Worm (Caenorhabditis elegans) whole organism, young adult: ENCODE data around the gene skpt-1.

ENCODE experiments used
- B0035.1 ChIP-seq: sonication (generic microtip); optimal IDR thresholded peaks from 2 replicates; lab custom pipeline; 2016; ENCODE audit warnings: missing genetic modification characterization, mild to moderate bottlenecking, missing compliant biosample characterization, missing genotype, missing genetic modification reagents
- C17E4.6 ChIP-seq: fragments of 200-800 bp; sonication (Bioruptor generic); IDR thresholded peaks from 2 replicates; pipeline ENCODE4 v1.3.6; 2022; ENCODE audit warnings: missing genetic modification reagents, missing genetic modification characterization, missing compliant biosample characterization
- D2030.7 ChIP-seq: fragments of 200-800 bp; sonication (Bioruptor generic); IDR thresholded peaks from 2 replicates; pipeline ENCODE4 v1.3.6; 2022; ENCODE audit warnings: missing genetic modification reagents, missing genetic modification characterization, missing compliant biosample characterization
- F33H1.4 ChIP-seq: fragments of 200-800 bp; sonication (Bioruptor generic); IDR thresholded peaks from 2 replicates; pipeline ENCODE4 v1.3.6; 2022; ENCODE audit warnings: missing genetic modification reagents, missing genetic modification characterization, missing compliant biosample characterization
- F49E8.2 ChIP-seq: sonication (generic microtip); optimal IDR thresholded peaks from 3 replicates; lab custom pipeline; 2017; ENCODE audit warnings: missing genetic modification characterization, mild to moderate bottlenecking, missing compliant biosample characterization, antibody characterized with exemption, moderate library complexity; ENCODE audit not compliant: insufficient read depth
- F57A8.1 ChIP-seq: fragments of 200-800 bp; sonication (Bioruptor generic); optimal IDR thresholded peaks from 2 replicates; lab custom pipeline; 2018; ENCODE audit warnings: mild to moderate bottlenecking, missing genetic modification characterization, moderate library complexity, missing compliant biosample characterization
- Y53G8AR.9 ChIP-seq: fragments of 200-800 bp; sonication (Bioruptor generic); conservative IDR thresholded peaks from 2 replicates; pipeline ENCODE4 v1.3.6; 2022; ENCODE audit warnings: missing genetic modification reagents, missing genetic modification characterization, missing compliant biosample characterization
- Y95B8A.8 ChIP-seq: fragments of 200-800 bp; sonication (Bioruptor generic); IDR thresholded peaks from 2 replicates; pipeline ENCODE4 v1.3.6; 2022; ENCODE audit warnings: missing genetic modification reagents, missing genetic modification characterization, missing compliant biosample characterization
- aptf-2 ChIP-seq: fragments of 200-800 bp; sonication (Bioruptor generic); conservative IDR thresholded peaks from 2 replicates; pipeline ENCODE4 v1.3.6; 2022; ENCODE audit warnings: missing genetic modification reagents, missing genetic modification characterization, missing compliant biosample characterization
- aptf-3 ChIP-seq: fragments of 200-800 bp; sonication (Bioruptor generic); IDR thresholded peaks from 2 replicates; pipeline ENCODE4 v1.3.6; 2022; ENCODE audit warnings: missing genetic modification characterization, missing compliant biosample characterization
- attf-3 ChIP-seq: fragments of 200-800 bp; sonication (Bioruptor generic); conservative IDR thresholded peaks from 2 replicates; pipeline ENCODE4 v1.3.6; 2022; ENCODE audit warnings: missing genetic modification reagents, missing genetic modification characterization, missing compliant biosample characterization
- ceh-100 ChIP-seq: fragments of 200-800 bp; sonication (Bioruptor generic); IDR thresholded peaks from 2 replicates; pipeline ENCODE4 v1.3.6; 2022; ENCODE audit warnings: missing genetic modification reagents, missing genetic modification characterization, missing compliant biosample characterization
- ceh-58 ChIP-seq: fragments of 200-800 bp; sonication (Bioruptor generic); IDR thresholded peaks from 2 replicates; pipeline ENCODE4 v1.3.6; 2022; ENCODE audit warnings: missing genetic modification characterization, missing compliant biosample characterization
- ceh-79 ChIP-seq: sonication (generic microtip); optimal IDR thresholded peaks from 2 replicates; lab custom pipeline; 2017; ENCODE audit warnings: mild to moderate bottlenecking, missing genetic modification characterization, missing compliant biosample characterization
- ceh-91 ChIP-seq: fragments of 200-800 bp; sonication (Bioruptor generic); IDR thresholded peaks from 2 replicates; pipeline ENCODE4 v1.3.6; 2022; ENCODE audit warnings: missing genetic modification reagents, missing genetic modification characterization, missing compliant biosample characterization
- chd-7 ChIP-seq: sonication (generic microtip); optimal IDR thresholded peaks from 2 replicates; lab custom pipeline; 2016; ENCODE audit warnings: mild to moderate bottlenecking, missing genetic modification characterization, moderate library complexity, missing compliant biosample characterization
- die-1 ChIP-seq: sonication (generic microtip); optimal IDR thresholded peaks from 2 replicates; lab custom pipeline; 2016; ENCODE audit warnings: missing genotype, mild to moderate bottlenecking, missing genetic modification characterization, missing compliant biosample characterization
- dox-1 ChIP-seq: fragments of 200-800 bp; sonication (Bioruptor generic); IDR thresholded peaks from 2 replicates; pipeline ENCODE4 v1.3.6; 2022; ENCODE audit warnings: missing genetic modification reagents, missing genetic modification characterization, missing compliant biosample characterization
- dpff-1 ChIP-seq: sonication (generic microtip); optimal IDR thresholded peaks from 2 replicates; lab custom pipeline; 2017; ENCODE audit warnings: mild to moderate bottlenecking, missing genetic modification characterization, missing compliant biosample characterization
- dpl-1 ChIP-seq: fragments of 150-350 bp; optimal IDR thresholded peaks from 2 replicates; lab custom pipeline; 2014; ENCODE audit warnings: missing biosample characterization, missing genetic modification reagents, missing genetic modification characterization
- efl-1 ChIP-seq: fragments of 150-350 bp; optimal IDR thresholded peaks from 2 replicates; lab custom pipeline; 2014; ENCODE audit warnings: missing biosample characterization, missing genetic modification reagents, missing genetic modification characterization
- ekl-4 ChIP-seq: fragments of 200-800 bp; sonication (Bioruptor generic); IDR thresholded peaks from 2 replicates; pipeline ENCODE4 v1.3.6; 2022; ENCODE audit warnings: missing genetic modification reagents, missing genetic modification characterization, missing compliant biosample characterization
- hlh-12 ChIP-seq: sonication (generic microtip); optimal IDR thresholded peaks from 2 replicates; lab custom pipeline; 2016; ENCODE audit warnings: missing genetic modification characterization, missing compliant biosample characterization
- hlh-26 ChIP-seq: fragments of 200-800 bp; sonication (Bioruptor generic); conservative IDR thresholded peaks from 2 replicates; pipeline ENCODE4 v1.3.6; 2022; ENCODE audit warnings: missing genetic modification reagents, missing genetic modification characterization, missing compliant biosample characterization
- hmg-1.2 ChIP-seq: fragments of 200-800 bp; sonication (Bioruptor generic); IDR thresholded peaks from 2 replicates; pipeline ENCODE4 v1.3.6; 2022; ENCODE audit warnings: missing genetic modification reagents, missing genetic modification characterization, missing compliant biosample characterization
- hsf-1 ChIP-seq: fragments of 200-800 bp; sonication (Bioruptor generic); IDR thresholded peaks from 2 replicates; pipeline ENCODE4 v1.3.6; 2022; ENCODE audit warnings: missing genetic modification reagents, missing genetic modification characterization, missing compliant biosample characterization
- lin-26 ChIP-seq: fragments of 200-800 bp; sonication (Bioruptor generic); IDR thresholded peaks from 2 replicates; pipeline ENCODE4 v1.3.6; 2022; ENCODE audit warnings: missing genetic modification reagents, missing genetic modification characterization, missing compliant biosample characterization
- lin-35 ChIP-seq, 3 experiments: fragments of 150-350 bp in 2 of 3; sonication (generic microtip) in 1 of 3; optimal IDR thresholded peaks; 2 replicates each; lab custom pipeline; 2014 to 2018; ENCODE audit warnings: missing biosample characterization in 3 of 3, missing genetic modification characterization in 3 of 3, missing genetic modification reagents in 3 of 3
- lsl-1 ChIP-seq: fragments of 200-800 bp; sonication (Bioruptor generic); optimal IDR thresholded peaks from 2 replicates; lab custom pipeline; 2018; ENCODE audit warnings: mild to moderate bottlenecking, missing genetic modification characterization, moderate library complexity, missing compliant biosample characterization
- madf-6 ChIP-seq: fragments of 200-800 bp; sonication (Bioruptor generic); IDR thresholded peaks from 2 replicates; pipeline ENCODE4 v1.3.6; 2022; ENCODE audit warnings: missing genetic modification reagents, missing genetic modification characterization, missing compliant biosample characterization
- madf-8 ChIP-seq: fragments of 200-800 bp; sonication (Bioruptor generic); conservative IDR thresholded peaks from 2 replicates; pipeline ENCODE4 v1.3.6; 2022; ENCODE audit warnings: missing genetic modification reagents, missing genetic modification characterization, missing compliant biosample characterization
- mcd-1 ChIP-seq: fragments of 200-800 bp; sonication (Bioruptor generic); IDR thresholded peaks from 2 replicates; pipeline ENCODE4 v1.3.6; 2022; ENCODE audit warnings: missing genetic modification reagents, missing genetic modification characterization, missing compliant biosample characterization
- mxl-1 ChIP-seq: sonication (generic microtip); optimal IDR thresholded peaks from 2 replicates; lab custom pipeline; 2016; ENCODE audit warnings: missing genetic modification characterization, missing compliant biosample characterization
- snpc-4 ChIP-seq, 5 experiments: fragments of 150-350 bp in 1 of 5; sonication (generic microtip) in 4 of 5; optimal IDR thresholded peaks; 2 replicates each; lab custom pipeline; 2014 to 2018; ENCODE audit warnings: missing genetic modification characterization in 5 of 5, missing biosample characterization in 3 of 5, antibody characterized with exemption in 2 of 5, mild to moderate bottlenecking in 2 of 5, missing compliant biosample characterization in 2 of 5, missing genotype in 2 of 5, moderate library complexity in 2 of 5, missing genetic modification reagents in 1 of 5
- somi-1 ChIP-seq: fragments of 200-800 bp; sonication (Bioruptor generic); optimal IDR thresholded peaks from 2 replicates; lab custom pipeline; 2018; ENCODE audit warnings: mild to moderate bottlenecking, missing genetic modification characterization, missing compliant biosample characterization
- xnd-1 ChIP-seq: sonication (generic microtip); optimal IDR thresholded peaks from 2 replicates; lab custom pipeline; 2016; ENCODE audit warnings: missing genotype, missing genetic modification reagents, missing genetic modification characterization, missing compliant biosample characterization
- zim-3 ChIP-seq: sonication (generic microtip); optimal IDR thresholded peaks from 2 replicates; lab custom pipeline; 2017; ENCODE audit warnings: mild to moderate bottlenecking, missing genetic modification characterization, moderate library complexity, missing compliant biosample characterization
- ztf-28 ChIP-seq: fragments of 200-800 bp; sonication (Bioruptor generic); IDR thresholded peaks from 2 replicates; pipeline ENCODE4 v1.3.6; 2022; ENCODE audit warnings: missing genetic modification reagents, missing genetic modification characterization, missing compliant biosample characterization
- ztf-3 ChIP-seq: fragments of 200-800 bp; sonication (Bioruptor generic); optimal IDR thresholded peaks from 2 replicates; lab custom pipeline; 2018; ENCODE audit warnings: mild to moderate bottlenecking, missing genetic modification characterization, missing compliant biosample characterization

The skpt-1 gene

ce11 chrIII:5407588-5407987, 40.6 kb downstream of the skpt-1 start, which contains the start of gene W03A5.1:
Gene W03A5.1 (plus strand): TSS chrIII:5407888.
- no peak for TF ChIP-seq hlh-12 (tag; lab: Kevin White, UChicago)

- TF ChIP-seq efl-1 (GFP tag; lab: Kevin White, UChicago) (no peak), hlh-26 (GFP tag; lab: Robert Waterston, UW) (no peak), attf-3 (GFP tag; lab: Robert Waterston, UW) (no peak), Y53G8AR.9 (GFP tag; lab: Robert Waterston, UW) (no peak), die-1 (tag; lab: Kevin White, UChicago) (no peak), lin-26 (GFP tag; lab: Robert Waterston, UW) (no peak), ztf-3 (GFP tag; lab: Kevin White, UChicago) (no peak), somi-1 (GFP tag; lab: Kevin White, UChicago) (no peak), snpc-4 (GFP tag; optimal IDR thresholded peaks at IDR 0.05; lab: Kevin White, UChicago) (no peak), snpc-4 (tag; optimal IDR thresholded peaks at IDR 0.05; lab: Kevin White, UChicago) (no peak), B0035.1 (tag; lab: Kevin White, UChicago) (no peak), Y95B8A.8 (GFP tag; lab: Robert Waterston, UW) (no peak), mxl-1 (tag; lab: Kevin White, UChicago) (no peak), ceh-58 (GFP tag; lab: Robert Waterston, UW) (no peak), ceh-100 (GFP tag; lab: Robert Waterston, UW) (no peak), ztf-28 (no peak), ekl-4 (GFP tag; lab: Robert Waterston, UW) (no peak), F49E8.2 (no peak)
Measured at ce11 chrIII:5407060-5407459, 41.1 kb downstream of the skpt-1 start.

- TF ChIP-seq mcd-1 (GFP tag; lab: Robert Waterston, UW) (peak; percentile 39; the same call in 1 of the 2 replicates), die-1 (tag; lab: Kevin White, UChicago) (peak; percentile 7), zim-3 (no peak), mxl-1 (tag; lab: Kevin White, UChicago) (no peak), dox-1 (peak; percentile 61), dpl-1 (GFP tag; lab: Kevin White, UChicago) (peak; percentile 19), C17E4.6 (GFP tag; lab: Robert Waterston, UW) (no peak), F33H1.4 (no peak; the same call in 1 of the 2 replicates), hsf-1 (GFP tag; lab: Robert Waterston, UW) (0 out of 2 replicates have a peak, but pooled peaks have one; percentile 11), F57A8.1 (no peak), chd-7 (tag; lab: Kevin White, UChicago) (no peak), lsl-1 (GFP tag; lab: Kevin White, UChicago) (peak; percentile 40), D2030.7 (GFP tag; lab: Robert Waterston, UW) (peak; percentile 52), ceh-79 (tag; lab: Kevin White, UChicago) (no peak), ceh-91 (peak; percentile 44; the same call in 1 of the 2 replicates), aptf-3 (GFP tag; lab: Robert Waterston, UW) (peak; percentile 100), lin-35 (GFP tag; optimal IDR thresholded peaks at IDR 0.05; lab: Kevin White, UChicago) (no peak), dpff-1 (tag; lab: Kevin White, UChicago) (no peak), madf-8 (GFP tag; lab: Robert Waterston, UW) (peak; percentile 86), hmg-1.2 (peak; percentile 35; the same call in 1 of the 2 replicates), hlh-12 (tag; lab: Kevin White, UChicago) (no peak), aptf-2 (peak; percentile 100), xnd-1 (peak; percentile 67), ceh-58 (GFP tag; lab: Robert Waterston, UW) (no peak), madf-6 (peak; percentile 92), efl-1 (GFP tag; lab: Kevin White, UChicago) (peak; percentile 85)
- TF ChIP-seq, all 124 proteins: peak for 15
Measured at ce11 chrIII:5406314-5406713, 41.9 kb downstream of the skpt-1 start.
